Worm (Caenorhabditis elegans): Measurements from ENCODE around the gene rbm-42.

ce11 chrIII:5119063-5119462 is 34.0 kb downstream of the rbm-42 start:
- TF ChIP-seq lsy-2 (tag; optimal IDR thresholded peaks at IDR 0.05): no peak
- no peak for TF ChIP-seq nhr-76 (tag; optimal IDR thresholded peaks at IDR 0.05)
- no peak for TF ChIP-seq unc-39 (tag; optimal IDR thresholded peaks at IDR 0.05)
- no peak for TF ChIP-seq snpc-4 (tag; optimal IDR thresholded peaks at IDR 0.05)
- no peak for TF ChIP-seq lin-32 (GFP tag; optimal IDR thresholded peaks at IDR 0.05)
- no peak for TF ChIP-seq nhr-12 (tag; optimal IDR thresholded peaks at IDR 0.05)
- TF ChIP-seq unc-62 (GFP tag; optimal IDR thresholded peaks at IDR 0.05): no peak
- TF ChIP-seq blmp-1 (tag; optimal IDR thresholded peaks at IDR 0.05): no peak
- TF ChIP-seq ceh-43 (GFP tag; optimal IDR thresholded peaks at IDR 0.05): no peak

Data from whole organism, mixed stage, embryonic.